Fruit fly (Drosophila melanogaster) whole organism, embryonic: ENCODE measurements around the gene CG3448.

Source experiments
- Ada2b ChIP-seq: fragments of 200-800 bp; sonication (Bioruptor generic); IDR thresholded peaks from 2 replicates; pipeline ENCODE4 v1.3.6; 2022; ENCODE audit warnings: missing biosample characterization, missing genetic modification characterization
- Aef1 ChIP-seq: fragments of 200-800 bp; sonication (Bioruptor generic); IDR thresholded peaks from 3 replicates; pipeline ENCODE4 v1.3.6; 2022; ENCODE audit warnings: missing biosample characterization, missing genetic modification characterization
- CG10274 ChIP-seq: fragments of 200-800 bp; sonication (Bioruptor generic); optimal IDR thresholded peaks from 3 replicates; lab custom pipeline; 2017; ENCODE audit warnings: missing biosample characterization, mild to moderate bottlenecking, missing genetic modification characterization
- CG10321 ChIP-seq: fragments of 200-800 bp; sonication (Bioruptor generic); IDR thresholded peaks from 2 replicates; pipeline ENCODE4 v1.3.6; 2022; ENCODE audit warnings: missing biosample characterization, missing genetic modification characterization
- CG10959 ChIP-seq: fragments of 200-800 bp; sonication (Bioruptor generic); IDR thresholded peaks from 2 replicates; pipeline ENCODE4 v1.3.6; 2022; ENCODE audit warnings: missing biosample characterization, missing genetic modification characterization
- CG12155 ChIP-seq: fragments of 200-800 bp; sonication (Bioruptor generic); optimal IDR thresholded peaks from 3 replicates; lab custom pipeline; 2016; ENCODE audit warnings: missing biosample characterization, missing genetic modification characterization
- CG12299 ChIP-seq: fragments of 200-800 bp; sonication (Bioruptor generic); optimal IDR thresholded peaks from 2 replicates; lab custom pipeline; 2018; ENCODE audit warnings: missing biosample characterization, mild to moderate bottlenecking, missing genetic modification characterization
- CG13296 ChIP-seq: fragments of 200-800 bp; sonication (Bioruptor generic); optimal IDR thresholded peaks from 3 replicates; lab custom pipeline; 2018; ENCODE audit warnings: missing biosample characterization, mild to moderate bottlenecking, missing genetic modification characterization
- CG13624 ChIP-seq: fragments of 200-800 bp; sonication (Bioruptor generic); optimal IDR thresholded peaks from 2 replicates; lab custom pipeline; 2016; ENCODE audit warnings: missing biosample characterization, missing genetic modification characterization
- CG14050 ChIP-seq: fragments of 200-800 bp; sonication (Bioruptor generic); IDR thresholded peaks from 3 replicates; pipeline ENCODE4 v1.3.6; 2022; ENCODE audit warnings: missing biosample characterization, missing genetic modification characterization
- CG14965 ChIP-seq: fragments of 200-800 bp; sonication (Bioruptor generic); optimal IDR thresholded peaks from 2 replicates; lab custom pipeline; 2016; ENCODE audit warnings: missing biosample characterization, missing genetic modification characterization, borderline replicate concordance
- CG15073 ChIP-seq: fragments of 200-800 bp; sonication (Bioruptor generic); optimal IDR thresholded peaks from 2 replicates; lab custom pipeline; 2016; ENCODE audit warnings: missing biosample characterization, missing genetic modification characterization
- CG15269 ChIP-seq: fragments of 200-800 bp; sonication (Bioruptor generic); optimal IDR thresholded peaks from 2 replicates; lab custom pipeline; 2018; ENCODE audit warnings: missing biosample characterization, mild to moderate bottlenecking, missing genetic modification characterization, moderate library complexity
- CG15696 ChIP-seq: fragments of 200-800 bp; sonication (Bioruptor generic); optimal IDR thresholded peaks from 2 replicates; lab custom pipeline; 2019; ENCODE audit warnings: missing biosample characterization, mild to moderate bottlenecking, missing genetic modification characterization, moderate library complexity
- CG16779 ChIP-seq: fragments of 200-800 bp; sonication (Bioruptor generic); IDR thresholded peaks from 2 replicates; pipeline ENCODE4 v1.3.6; 2022; ENCODE audit warnings: missing biosample characterization, missing genetic modification characterization
- CG16813 ChIP-seq: fragments of 200-800 bp; sonication (Bioruptor generic); IDR thresholded peaks from 3 replicates; pipeline ENCODE4 v1.3.6; 2022; ENCODE audit warnings: missing biosample characterization, missing genetic modification characterization; ENCODE audit not compliant: partially characterized antibody
- CG16815 ChIP-seq: fragments of 200-800 bp; sonication (Bioruptor generic); optimal IDR thresholded peaks from 3 replicates; lab custom pipeline; 2017; ENCODE audit warnings: missing biosample characterization, mild to moderate bottlenecking, missing genetic modification characterization
- CG17802 ChIP-seq: fragments of 200-800 bp; sonication (Bioruptor generic); optimal IDR thresholded peaks from 2 replicates; lab custom pipeline; 2018; ENCODE audit warnings: missing biosample characterization, mild to moderate bottlenecking, missing genetic modification characterization, moderate library complexity
- CG2202 ChIP-seq: fragments of 200-800 bp; sonication (Bioruptor generic); optimal IDR thresholded peaks from 2 replicates; lab custom pipeline; 2018; ENCODE audit warnings: missing biosample characterization, mild to moderate bottlenecking, missing genetic modification characterization
- CG34224 ChIP-seq: fragments of 200-800 bp; sonication (Bioruptor generic); IDR thresholded peaks from 3 replicates; pipeline ENCODE4 v1.3.6; 2022; ENCODE audit warnings: missing biosample characterization, missing genetic modification characterization; ENCODE audit not compliant: partially characterized antibody
- CG4617 ChIP-seq: fragments of 200-800 bp; sonication (Bioruptor generic); optimal IDR thresholded peaks from 3 replicates; lab custom pipeline; 2016; ENCODE audit warnings: missing biosample characterization, missing genetic modification characterization, borderline replicate concordance
- CG6683 ChIP-seq: fragments of 200-800 bp; sonication (Bioruptor generic); optimal IDR thresholded peaks from 2 replicates; lab custom pipeline; 2017; ENCODE audit warnings: missing biosample characterization, mild to moderate bottlenecking, missing genetic modification characterization, missing genetic modification reagents
- CG8388 ChIP-seq: fragments of 200-800 bp; sonication (Bioruptor generic); optimal IDR thresholded peaks from 2 replicates; lab custom pipeline; 2019; ENCODE audit warnings: missing biosample characterization, mild to moderate bottlenecking, missing genetic modification characterization, moderate library complexity
- CG9215 ChIP-seq: fragments of 200-800 bp; sonication (Bioruptor generic); IDR thresholded peaks from 2 replicates; pipeline ENCODE4 v1.3.6; 2022; ENCODE audit warnings: missing biosample characterization, missing genetic modification characterization
- CG9797 ChIP-seq: fragments of 200-800 bp; sonication (Bioruptor generic); optimal IDR thresholded peaks from 3 replicates; lab custom pipeline; 2018; ENCODE audit warnings: missing biosample characterization, mild to moderate bottlenecking, missing genetic modification characterization
- CG9817 ChIP-seq: fragments of 200-800 bp; sonication (Bioruptor generic); optimal IDR thresholded peaks from 2 replicates; lab custom pipeline; 2018; ENCODE audit warnings: missing biosample characterization, mild to moderate bottlenecking, missing genetic modification characterization, moderate library complexity
- Chrac-16 ChIP-seq: fragments of 200-800 bp; sonication (Bioruptor generic); optimal IDR thresholded peaks from 3 replicates; lab custom pipeline; 2016; ENCODE audit warnings: missing biosample characterization, missing genetic modification characterization
- Gug ChIP-seq: fragments of 200-800 bp; sonication (Bioruptor generic); IDR thresholded peaks from 4 replicates; pipeline ENCODE4 v1.3.6; 2022; ENCODE audit warnings: missing biosample characterization, missing genetic modification characterization
- Hsf ChIP-seq: fragments of 200-800 bp; sonication (Bioruptor generic); optimal IDR thresholded peaks from 3 replicates; lab custom pipeline; 2016; ENCODE audit warnings: missing biosample characterization, missing genetic modification characterization
- Mes4 ChIP-seq: fragments of 200-800 bp; sonication (Bioruptor generic); optimal IDR thresholded peaks from 2 replicates; lab custom pipeline; 2016; ENCODE audit warnings: missing biosample characterization, missing genetic modification characterization
- Oaz ChIP-seq: fragments of 200-800 bp; sonication (Bioruptor generic); IDR thresholded peaks from 2 replicates; pipeline ENCODE4 v1.3.6; 2022; ENCODE audit warnings: missing biosample characterization, missing genetic modification characterization
- Side ChIP-seq: fragments of 200-800 bp; sonication (Bioruptor generic); optimal IDR thresholded peaks from 2 replicates; lab custom pipeline; 2016; ENCODE audit warnings: missing biosample characterization, missing genetic modification characterization
- Spps ChIP-seq: fragments of 200-800 bp; sonication (Bioruptor generic); optimal IDR thresholded peaks from 2 replicates; lab custom pipeline; 2018; ENCODE audit warnings: missing biosample characterization, mild to moderate bottlenecking, missing genetic modification characterization
- Trl ChIP-seq, 3 experiments: fragments of >200 bp in 2 of 3; fragments of 200-800 bp in 1 of 3; sonication (Bioruptor generic) in 1 of 3; optimal IDR thresholded peaks; 2 replicates in 1 of 3; 3 replicates in 2 of 3; lab custom pipeline; 2016 to 2017; ENCODE audit warnings: missing biosample characterization in 1 of 3, missing genetic modification characterization in 1 of 3
- ac ChIP-seq: fragments of 200-800 bp; sonication (Bioruptor generic); optimal IDR thresholded peaks from 3 replicates; lab custom pipeline; 2017; ENCODE audit warnings: missing biosample characterization, mild to moderate bottlenecking, missing genetic modification characterization
- amos ChIP-seq: fragments of 200-800 bp; sonication (Bioruptor generic); IDR thresholded peaks from 2 replicates; pipeline ENCODE4 v1.3.6; 2022; ENCODE audit warnings: missing biosample characterization, missing genetic modification characterization; ENCODE audit not compliant: partially characterized antibody
- ap ChIP-seq: fragments of 200-800 bp; sonication (Bioruptor generic); IDR thresholded peaks from 2 replicates; pipeline ENCODE4 v1.3.6; 2022; ENCODE audit warnings: missing biosample characterization, missing genetic modification characterization
- ara ChIP-seq: fragments of 200-800 bp; sonication (Bioruptor generic); IDR thresholded peaks from 2 replicates; pipeline ENCODE4 v1.3.6; 2022; ENCODE audit warnings: missing biosample characterization, missing genetic modification characterization
- fd96Cb ChIP-seq: fragments of 200-800 bp; sonication (Bioruptor generic); optimal IDR thresholded peaks from 2 replicates; lab custom pipeline; 2018; ENCODE audit warnings: missing biosample characterization, mild to moderate bottlenecking, missing genetic modification characterization, moderate library complexity
- ftz-f1 ChIP-seq: fragments of 200-800 bp; sonication (Bioruptor generic); optimal IDR thresholded peaks from 2 replicates; lab custom pipeline; 2016; ENCODE audit warnings: missing biosample characterization, missing genetic modification characterization
- org-1 ChIP-seq: fragments of 200-800 bp; sonication (Bioruptor generic); optimal IDR thresholded peaks from 2 replicates; lab custom pipeline; 2017; ENCODE audit warnings: missing biosample characterization, missing genetic modification characterization
- p53 ChIP-seq: fragments of 200-800 bp; sonication (Bioruptor generic); optimal IDR thresholded peaks from 2 replicates; lab custom pipeline; 2016; ENCODE audit warnings: missing biosample characterization, missing genetic modification characterization
- prd ChIP-seq, 3 experiments: fragments of >200 bp in 2 of 3; fragments of 200-800 bp in 1 of 3; sonication (Bioruptor generic) in 1 of 3; optimal IDR thresholded peaks in 2 of 3; IDR thresholded peaks in 1 of 3; 2 replicates in 2 of 3; 3 replicates in 1 of 3; pipeline versions ENCODE4 v1.3.6 to Lab custom; 2017 to 2022; ENCODE audit warnings: missing biosample characterization in 1 of 3, missing genetic modification characterization in 1 of 3
- pros ChIP-seq: fragments of 200-800 bp; sonication (Bioruptor generic); optimal IDR thresholded peaks from 3 replicates; lab custom pipeline; 2019; ENCODE audit warnings: missing biosample characterization, mild to moderate bottlenecking, missing genetic modification characterization, moderate library complexity
- ranshi ChIP-seq: fragments of 200-800 bp; sonication (Bioruptor generic); IDR thresholded peaks from 2 replicates; pipeline ENCODE4 v1.3.6; 2022; ENCODE audit warnings: missing biosample characterization, missing genetic modification characterization
- salm ChIP-seq: fragments of 200-800 bp; sonication (Bioruptor generic); optimal IDR thresholded peaks from 2 replicates; lab custom pipeline; 2018; ENCODE audit warnings: missing biosample characterization, mild to moderate bottlenecking, missing genetic modification characterization
- tna ChIP-seq: fragments of 200-800 bp; sonication (Bioruptor generic); IDR thresholded peaks from 2 replicates; pipeline ENCODE4 v1.3.6; 2022; ENCODE audit warnings: missing biosample characterization, missing genetic modification characterization; ENCODE audit not compliant: partially characterized antibody

CG3448 gene

dm6 chr3L:9461670-9462246 lies 10.4 kb upstream of the CG3448 start (continued):
- TF ChIP-seq CG12299, result no peak
- no peak for TF ChIP-seq CG9797 (GFP tag; lab: Kevin White, UChicago)
- peak; percentile 54 for TF ChIP-seq ftz-f1
- TF ChIP-seq Spps (tag; lab: Kevin White, UChicago), result peak; percentile 12
- TF ChIP-seq ac (GFP tag; lab: Kevin White, UChicago), result peak; percentile 29
- TF ChIP-seq Hsf (GFP tag; lab: Kevin White, UChicago), result peak; percentile 29
- TF ChIP-seq p53 (GFP tag; lab: Kevin White, UChicago), result no peak
- TF ChIP-seq CG9215 (GFP tag; lab: Robert Waterston, UW), result no peak; the same call in 1 of the 2 replicates
- no peak for TF ChIP-seq CG16815
- TF ChIP-seq fd96Cb, result peak; percentile 42
- TF ChIP-seq CG34224 (GFP tag; lab: Robert Waterston, UW), result 0 out of 3 replicates have a peak, but pooled peaks have one; percentile 26
- peak; percentile 18; the same call in 1 of the 2 replicates for TF ChIP-seq CG10959 (GFP tag; lab: Robert Waterston, UW)
- TF ChIP-seq ara (GFP tag; lab: Robert Waterston, UW), result peak; percentile 66; the same call in 1 of the 2 replicates
- no peak for TF ChIP-seq salm (tag; lab: Kevin White, UChicago)
- TF ChIP-seq CG9817, result peak; percentile 3
- TF ChIP-seq Trl (optimal IDR thresholded peaks at IDR 0.05; lab: Kevin White, UChicago), result peak in 1 of 2 experiments; percentile 96
- TF ChIP-seq Trl (GFP tag; optimal IDR thresholded peaks at IDR 0.05; lab: Kevin White, UChicago), result no peak
- TF ChIP-seq Aef1 (GFP tag; lab: Robert Waterston, UW), result 0 out of 3 replicates have a peak, but pooled peaks have one; percentile 9
- no peak for TF ChIP-seq CG15269 (tag; lab: Kevin White, UChicago)
- TF ChIP-seq CG17802 (tag; lab: Kevin White, UChicago), result peak; percentile 10
- no peak for TF ChIP-seq CG13624
- TF ChIP-seq amos, result no peak

dm6 chr3L:9460775-9461491 lies 9.6 kb upstream of the CG3448 start, which contains the start of the genes CG3434 and CG44838:
Gene CG3434, minus strand, starts transcription at chr3L:9460799.
Gene CG44838, plus strand, starts transcription at chr3L:9461050.
- peak; percentile 68 for TF ChIP-seq Mes4 (GFP tag; lab: Kevin White, UChicago)
- peak; percentile 67 for TF ChIP-seq Ada2b (GFP tag; lab: Robert Waterston, UW)
- no peak for TF ChIP-seq CG15073 (GFP tag; lab: Kevin White, UChicago)
- no peak for TF ChIP-seq prd (optimal IDR thresholded peaks at IDR 0.05; lab: Kevin White, UChicago)
- TF ChIP-seq prd (GFP tag; IDR thresholded peaks at IDR 0.05; lab: Robert Waterston, UW), result peak; percentile 86
- TF ChIP-seq CG4617, result peak; percentile 81
- TF ChIP-seq Chrac-16 (GFP tag; lab: Kevin White, UChicago), result peak; percentile 84
- no peak for TF ChIP-seq CG10321 (GFP tag; lab: Robert Waterston, UW)
- peak; percentile 75 for TF ChIP-seq CG8388 (GFP tag; lab: Kevin White, UChicago)
- 0 out of 3 replicates have a peak, but pooled peaks have one; percentile 27 for TF ChIP-seq CG16813 (GFP tag; lab: Robert Waterston, UW)
- peak; percentile 58 for TF ChIP-seq CG2202 (tag; lab: Kevin White, UChicago)
- TF ChIP-seq CG15696 (tag; lab: Kevin White, UChicago), result peak; percentile 84
- peak; percentile 64 for TF ChIP-seq ranshi
- peak; percentile 45 for TF ChIP-seq CG10274
- TF ChIP-seq Side (GFP tag; lab: Kevin White, UChicago), result peak; percentile 65
- no peak for TF ChIP-seq org-1 (GFP tag; lab: Kevin White, UChicago)
- TF ChIP-seq pros (GFP tag; lab: Kevin White, UChicago), result peak; percentile 17
- TF ChIP-seq CG13296 (GFP tag; lab: Kevin White, UChicago), result peak; percentile 80
- peak; percentile 60 for TF ChIP-seq CG14050 (GFP tag; lab: Robert Waterston, UW)
- TF ChIP-seq CG14965, result no peak
- TF ChIP-seq tna, result no peak
- TF ChIP-seq Gug (GFP tag; lab: Robert Waterston, UW), result peak; percentile 55
- no peak for TF ChIP-seq Oaz (GFP tag; lab: Robert Waterston, UW)
- peak; percentile 35; the same call in 1 of the 2 replicates for TF ChIP-seq ap (GFP tag; lab: Robert Waterston, UW)
- peak; percentile 62 for TF ChIP-seq CG6683 (GFP tag; lab: Kevin White, UChicago)
- TF ChIP-seq CG12155, result peak; percentile 86
- TF ChIP-seq CG9817, result peak; percentile 74
- no peak for TF ChIP-seq CG16779 (GFP tag; lab: Robert Waterston, UW)
